Fruit fly (Drosophila melanogaster): Measurements from ENCODE around the gene Rbcn-3A.

Gene Rbcn-3A

DNA sequence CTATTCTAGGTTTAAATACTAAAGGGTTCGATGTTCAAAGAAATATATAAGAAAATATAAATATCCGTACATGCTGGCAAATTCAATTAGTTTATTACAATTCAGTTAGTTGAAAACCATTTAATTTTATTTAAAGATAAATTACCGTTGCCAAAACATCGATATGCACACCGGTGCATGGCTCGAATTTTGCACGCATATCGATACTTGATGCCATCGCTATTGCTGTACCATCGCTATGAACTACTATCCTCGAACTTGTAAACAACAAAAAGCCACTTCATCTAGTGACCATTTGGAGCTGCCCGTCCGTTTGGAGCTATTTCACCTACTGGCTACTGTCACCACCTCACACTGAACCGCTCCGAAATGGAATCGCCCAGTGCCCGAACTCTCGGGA, 5.6 kb upstream of the Rbcn-3A start, which contains the start of gene Josd (continued):
- no peak for TF ChIP-seq dmrt99B (tag; optimal IDR thresholded peaks at IDR 0.05)
- no peak for TF ChIP-seq tll (GFP tag; optimal IDR thresholded peaks at IDR 0.05)
- no peak for TF ChIP-seq Max (GFP tag; optimal IDR thresholded peaks at IDR 0.05)
- no peak for TF ChIP-seq CG31224 (GFP tag; IDR thresholded peaks at IDR 0.05)
- peak; percentile 8 for TF ChIP-seq Nf-YC (tag; optimal IDR thresholded peaks at IDR 0.05)
- no peak for TF ChIP-seq gsb (GFP tag; IDR thresholded peaks at IDR 0.05)
- no peak for TF ChIP-seq Dip2 (GFP tag; IDR thresholded peaks at IDR 0.05)
- no peak for TF ChIP-seq CG12104 (GFP tag; optimal IDR thresholded peaks at IDR 0.05)
- TF ChIP-seq tna (GFP tag; IDR thresholded peaks at IDR 0.05; ENCODE audit: partially characterized antibody): peak; percentile 54
- TF ChIP-seq kay (GFP tag; optimal IDR thresholded peaks at IDR 0.05): no peak
- TF ChIP-seq CG9797 (GFP tag; optimal IDR thresholded peaks at IDR 0.05): no peak
- no peak for TF ChIP-seq CG8765 (GFP tag; IDR thresholded peaks at IDR 0.05)
- TF ChIP-seq CG9727 (GFP tag; optimal IDR thresholded peaks at IDR 0.05): no peak
- no peak for TF ChIP-seq CG1647 (GFP tag; optimal IDR thresholded peaks at IDR 0.05)
- peak; percentile 7 for TF ChIP-seq CG30020 (tag; optimal IDR thresholded peaks at IDR 0.05)
- TF ChIP-seq CG10565 (GFP tag; optimal IDR thresholded peaks at IDR 0.05): no peak
- TF ChIP-seq h (optimal IDR thresholded peaks at IDR 0.05): no peak
- TF ChIP-seq org-1 (GFP tag; optimal IDR thresholded peaks at IDR 0.05): no peak
- peak; percentile 70; the same call in 2 of the 3 replicates for TF ChIP-seq CG7963 (GFP tag; IDR thresholded peaks at IDR 0.05; ENCODE audit: partially characterized antibody)
- no peak for TF ChIP-seq CG4707 (GFP tag; optimal IDR thresholded peaks at IDR 0.05)
- TF ChIP-seq CG31441 (GFP tag; IDR thresholded peaks at IDR 0.05): no peak
- TF ChIP-seq CG4404 (GFP tag; IDR thresholded peaks at IDR 0.05): no peak
- peak; percentile 87 for TF ChIP-seq hbn (GFP tag; IDR thresholded peaks at IDR 0.05; ENCODE audit: partially characterized antibody)
- peak; percentile 85 for TF ChIP-seq BEAF-32 (GFP tag; optimal IDR thresholded peaks at IDR 0.05)
- no peak for TF ChIP-seq D19B (GFP tag; optimal IDR thresholded peaks at IDR 0.05)
- TF ChIP-seq CG3407 (GFP tag; optimal IDR thresholded peaks at IDR 0.05): no peak
- TF ChIP-seq CG4820 (GFP tag; optimal IDR thresholded peaks at IDR 0.05): no peak
- TF ChIP-seq eyg (GFP tag; optimal IDR thresholded peaks at IDR 0.05): no peak
- TF ChIP-seq her (GFP tag; optimal IDR thresholded peaks at IDR 0.05): no peak
- peak; percentile 36 for TF ChIP-seq CG1603 (tag; optimal IDR thresholded peaks at IDR 0.05)
- TF ChIP-seq CG6791 (GFP tag; IDR thresholded peaks at IDR 0.05; ENCODE audit: partially characterized antibody): peak; percentile 83
- TF ChIP-seq nerfin-2 (GFP tag; IDR thresholded peaks at IDR 0.05; ENCODE audit: partially characterized antibody): peak; percentile 66
- TF ChIP-seq MESR4 (GFP tag; optimal IDR thresholded peaks at IDR 0.05): peak; percentile 24
- TF ChIP-seq Sox102F (GFP tag; optimal IDR thresholded peaks at IDR 0.05): no peak
- TF ChIP-seq caup (GFP tag; optimal IDR thresholded peaks at IDR 0.05; ENCODE audit: severe bottlenecking): no peak
- no peak for TF ChIP-seq Spps (tag; optimal IDR thresholded peaks at IDR 0.05)
- peak; percentile 33 for TF ChIP-seq CG12659 (GFP tag; optimal IDR thresholded peaks at IDR 0.05)
- TF ChIP-seq Sry-δ (GFP tag; optimal IDR thresholded peaks at IDR 0.05): peak; percentile 90
- TF ChIP-seq CG12769 (tag; optimal IDR thresholded peaks at IDR 0.05): no peak
- TF ChIP-seq row (GFP tag; IDR thresholded peaks at IDR 0.05): peak; percentile 83
- no peak for TF ChIP-seq CG11456 (GFP tag; IDR thresholded peaks at IDR 0.05)
- TF ChIP-seq CG8290 (GFP tag; optimal IDR thresholded peaks at IDR 0.05): no peak
- TF ChIP-seq CG8290 (tag; optimal IDR thresholded peaks at IDR 0.05): peak in 1 of 2 experiments; percentile 41
- no peak for TF ChIP-seq CG1602 (GFP tag; optimal IDR thresholded peaks at IDR 0.05)
- TF ChIP-seq unc-4 (GFP tag; IDR thresholded peaks at IDR 0.05; ENCODE audit: partially characterized antibody): peak; percentile 84
- 0 out of 3 replicates have a peak, but pooled peaks have one; percentile 11 for TF ChIP-seq CG34422 (GFP tag; IDR thresholded peaks at IDR 0.05)
- peak; percentile 31 for TF ChIP-seq Ets97D (GFP tag; optimal IDR thresholded peaks at IDR 0.05)
- TF ChIP-seq CG15514 (GFP tag; optimal IDR thresholded peaks at IDR 0.05): peak; percentile 93
- peak; percentile 95 for TF ChIP-seq CG2116 (GFP tag; optimal IDR thresholded peaks at IDR 0.05)
- TF ChIP-seq Mad (GFP tag; optimal IDR thresholded peaks at IDR 0.05): no peak
- no peak for TF ChIP-seq lbe (GFP tag; optimal IDR thresholded peaks at IDR 0.05)
